Worm (Caenorhabditis elegans) whole organism, young adult: Measurements from ENCODE around the gene dmd-4.
A peak's percentile ranks its signal among the peaks of the same experiment; 100 is the strongest.

ENCODE experiments used
- C06A6.2 ChIP-seq: fragments of 200-800 bp; sonication (Bioruptor generic); conservative IDR thresholded peaks from 2 replicates; pipeline ENCODE4 v1.3.6; 2022; ENCODE audit warnings: missing genetic modification characterization, missing compliant biosample characterization
- F10E7.11 ChIP-seq: sonication (generic microtip); optimal IDR thresholded peaks from 2 replicates; lab custom pipeline; 2017; ENCODE audit warnings: mild to moderate bottlenecking, missing genetic modification characterization, moderate library complexity, missing compliant biosample characterization
- F37B4.10 ChIP-seq: fragments of 200-800 bp; sonication (Bioruptor generic); IDR thresholded peaks from 2 replicates; pipeline ENCODE4 v1.3.6; 2022; ENCODE audit warnings: missing genetic modification characterization, missing compliant biosample characterization
- F49E8.2 ChIP-seq: sonication (generic microtip); optimal IDR thresholded peaks from 3 replicates; lab custom pipeline; 2017; ENCODE audit warnings: missing genetic modification characterization, mild to moderate bottlenecking, missing compliant biosample characterization, antibody characterized with exemption, moderate library complexity; ENCODE audit not compliant: insufficient read depth
- F55B11.4 ChIP-seq: sonication (generic microtip); optimal IDR thresholded peaks from 2 replicates; lab custom pipeline; 2016; ENCODE audit warnings: missing compliant biosample characterization, missing genetic modification characterization, borderline replicate concordance; ENCODE audit not compliant: insufficient read depth
- T26A5.8 ChIP-seq: sonication (generic microtip); optimal IDR thresholded peaks from 2 replicates; lab custom pipeline; 2016; ENCODE audit warnings: missing genetic modification characterization, missing compliant biosample characterization
- Y56A3A.18 ChIP-seq: fragments of 200-800 bp; sonication (Bioruptor generic); IDR thresholded peaks from 2 replicates; pipeline ENCODE4 v1.3.6; 2022; ENCODE audit warnings: missing genetic modification reagents, missing genetic modification characterization, missing compliant biosample characterization
- ZK185.1 ChIP-seq: sonication (generic microtip); optimal IDR thresholded peaks from 2 replicates; lab custom pipeline; 2016; ENCODE audit warnings: mild to moderate bottlenecking, missing genetic modification characterization, missing compliant biosample characterization; ENCODE audit not compliant: poor library complexity, severe bottlenecking
- athp-1 ChIP-seq: sonication (generic microtip); optimal IDR thresholded peaks from 2 replicates; lab custom pipeline; 2017; ENCODE audit warnings: mild to moderate bottlenecking, missing genetic modification characterization, missing compliant biosample characterization
- attf-3 ChIP-seq: fragments of 200-800 bp; sonication (Bioruptor generic); conservative IDR thresholded peaks from 2 replicates; pipeline ENCODE4 v1.3.6; 2022; ENCODE audit warnings: missing genetic modification reagents, missing genetic modification characterization, missing compliant biosample characterization
- bed-1 ChIP-seq: fragments of 200-800 bp; sonication (Bioruptor generic); IDR thresholded peaks from 2 replicates; pipeline ENCODE4 v1.3.6; 2022; ENCODE audit warnings: missing genetic modification reagents, missing genetic modification characterization, missing compliant biosample characterization
- ceh-100 ChIP-seq: fragments of 200-800 bp; sonication (Bioruptor generic); IDR thresholded peaks from 2 replicates; pipeline ENCODE4 v1.3.6; 2022; ENCODE audit warnings: missing genetic modification reagents, missing genetic modification characterization, missing compliant biosample characterization
- ceh-79 ChIP-seq: sonication (generic microtip); optimal IDR thresholded peaks from 2 replicates; lab custom pipeline; 2017; ENCODE audit warnings: mild to moderate bottlenecking, missing genetic modification characterization, missing compliant biosample characterization
- die-1 ChIP-seq: sonication (generic microtip); optimal IDR thresholded peaks from 2 replicates; lab custom pipeline; 2016; ENCODE audit warnings: missing genotype, mild to moderate bottlenecking, missing genetic modification characterization, missing compliant biosample characterization
- dox-1 ChIP-seq: fragments of 200-800 bp; sonication (Bioruptor generic); IDR thresholded peaks from 2 replicates; pipeline ENCODE4 v1.3.6; 2022; ENCODE audit warnings: missing genetic modification reagents, missing genetic modification characterization, missing compliant biosample characterization
- efl-1 ChIP-seq: fragments of 150-350 bp; optimal IDR thresholded peaks from 2 replicates; lab custom pipeline; 2014; ENCODE audit warnings: missing biosample characterization, missing genetic modification reagents, missing genetic modification characterization
- egl-18 ChIP-seq: fragments of 200-800 bp; sonication (Bioruptor generic); IDR thresholded peaks from 2 replicates; pipeline ENCODE4 v1.3.6; 2022; ENCODE audit warnings: missing genetic modification reagents, missing genetic modification characterization, missing compliant biosample characterization
- egl-44 ChIP-seq: fragments of 200-800 bp; sonication (Bioruptor generic); IDR thresholded peaks from 2 replicates; pipeline ENCODE4 v1.3.6; 2022; ENCODE audit warnings: missing genetic modification reagents, missing genetic modification characterization, missing compliant biosample characterization
- fkh-3 ChIP-seq: sonication (generic microtip); optimal IDR thresholded peaks from 2 replicates; lab custom pipeline; 2016; ENCODE audit warnings: mild to moderate bottlenecking, missing genetic modification characterization, missing compliant biosample characterization
- let-526 ChIP-seq: fragments of 200-800 bp; sonication (Bioruptor generic); IDR thresholded peaks from 2 replicates; pipeline ENCODE4 v1.3.6; 2022; ENCODE audit warnings: missing genetic modification reagents, missing genetic modification characterization, missing compliant biosample characterization
- madf-3 ChIP-seq: fragments of 200-800 bp; sonication (Bioruptor generic); IDR thresholded peaks from 2 replicates; pipeline ENCODE4 v1.3.6; 2022; ENCODE audit warnings: missing genetic modification reagents, missing genetic modification characterization, missing compliant biosample characterization
- nfya-2 ChIP-seq: fragments of 200-800 bp; sonication (Bioruptor generic); IDR thresholded peaks from 2 replicates; pipeline ENCODE4 v1.3.6; 2022; ENCODE audit warnings: missing genetic modification reagents, missing genetic modification characterization, missing compliant biosample characterization
- nfyb-1 ChIP-seq: fragments of 200-800 bp; sonication (Bioruptor generic); IDR thresholded peaks from 2 replicates; pipeline ENCODE4 v1.3.6; 2022; ENCODE audit warnings: missing genetic modification reagents, missing genetic modification characterization, missing compliant biosample characterization
- nhr-179 ChIP-seq: sonication (generic microtip); optimal IDR thresholded peaks from 2 replicates; lab custom pipeline; 2016; ENCODE audit warnings: mild to moderate bottlenecking, missing genetic modification characterization, missing compliant biosample characterization
- nhr-90 ChIP-seq: sonication (generic microtip); optimal IDR thresholded peaks from 2 replicates; lab custom pipeline; 2016; ENCODE audit warnings: missing genotype, mild to moderate bottlenecking, missing genetic modification characterization, missing compliant biosample characterization
- pbrm-1 ChIP-seq: fragments of 200-800 bp; sonication (Bioruptor generic); IDR thresholded peaks from 2 replicates; pipeline ENCODE4 v1.3.6; 2022; ENCODE audit warnings: missing genetic modification reagents, missing genetic modification characterization, missing compliant biosample characterization
- rec-8 ChIP-seq, 2 experiments: sonication (generic microtip); optimal IDR thresholded peaks; 2 replicates each; lab custom pipeline; 2016; ENCODE audit warnings: mild to moderate bottlenecking in 2 of 2, missing genetic modification characterization in 2 of 2, missing genetic modification reagents in 2 of 2, missing genotype in 2 of 2, missing biosample characterization in 1 of 2, missing compliant biosample characterization in 1 of 2, moderate library complexity in 1 of 2
- sdz-38 ChIP-seq: sonication (generic microtip); optimal IDR thresholded peaks from 2 replicates; lab custom pipeline; 2016; ENCODE audit warnings: missing genotype, missing genetic modification characterization, missing compliant biosample characterization
- sea-2 ChIP-seq: fragments of 200-800 bp; sonication (Bioruptor generic); IDR thresholded peaks from 2 replicates; pipeline ENCODE4 v1.3.6; 2022; ENCODE audit warnings: missing genetic modification characterization, missing compliant biosample characterization
- snpc-1.1 ChIP-seq: sonication (generic microtip); optimal IDR thresholded peaks from 2 replicates; lab custom pipeline; 2017; ENCODE audit warnings: missing genetic modification characterization, mild to moderate bottlenecking, missing compliant biosample characterization, antibody characterized with exemption, moderate library complexity, missing genotype, missing genetic modification reagents; ENCODE audit not compliant: insufficient read depth
- snpc-4 ChIP-seq, 5 experiments: fragments of 150-350 bp in 1 of 5; sonication (generic microtip) in 4 of 5; optimal IDR thresholded peaks; 2 replicates each; lab custom pipeline; 2014 to 2018; ENCODE audit warnings: missing genetic modification characterization in 5 of 5, missing biosample characterization in 3 of 5, antibody characterized with exemption in 2 of 5, mild to moderate bottlenecking in 2 of 5, missing compliant biosample characterization in 2 of 5, missing genotype in 2 of 5, moderate library complexity in 2 of 5, missing genetic modification reagents in 1 of 5
- tbx-9 ChIP-seq: sonication (generic microtip); optimal IDR thresholded peaks from 2 replicates; lab custom pipeline; 2016; ENCODE audit warnings: borderline replicate concordance, missing genetic modification characterization, inconsistent platforms, missing compliant biosample characterization
- tlf-1 ChIP-seq: fragments of 200-800 bp; sonication (Bioruptor generic); optimal IDR thresholded peaks from 2 replicates; lab custom pipeline; 2018; ENCODE audit warnings: mild to moderate bottlenecking, missing genetic modification characterization, missing compliant biosample characterization
- zim-3 ChIP-seq: sonication (generic microtip); optimal IDR thresholded peaks from 2 replicates; lab custom pipeline; 2017; ENCODE audit warnings: mild to moderate bottlenecking, missing genetic modification characterization, moderate library complexity, missing compliant biosample characterization
- ztf-26 ChIP-seq: sonication (generic microtip); optimal IDR thresholded peaks from 2 replicates; lab custom pipeline; 2017; ENCODE audit warnings: missing genetic modification characterization, missing compliant biosample characterization
- ztf-3 ChIP-seq: fragments of 200-800 bp; sonication (Bioruptor generic); optimal IDR thresholded peaks from 2 replicates; lab custom pipeline; 2018; ENCODE audit warnings: mild to moderate bottlenecking, missing genetic modification characterization, missing compliant biosample characterization

dmd-4 gene

ce11 chrX:14905161-14905560 lies 43.5 kb upstream of the dmd-4 start, which contains the start of gene hex-5 (continued):
- TF ChIP-seq ceh-100 (GFP tag; lab: Robert Waterston, UW) (no peak), dox-1 (GFP tag; lab: Robert Waterston, UW) (no peak)

ce11 chrX:14903424-14903823 lies 41.8 kb upstream of the dmd-4 start:
- TF ChIP-seq bed-1 (GFP tag; lab: Robert Waterston, UW), result no peak
- TF ChIP-seq pbrm-1 (GFP tag; lab: Robert Waterston, UW), result no peak

- TF ChIP-seq fkh-3 (tag; lab: Kevin White, UChicago) (no peak), madf-3 (GFP tag; lab: Robert Waterston, UW) (no peak), C06A6.2 (GFP tag; lab: Robert Waterston, UW) (no peak), nfyb-1 (GFP tag; lab: Robert Waterston, UW) (no peak), rec-8 (tag; optimal IDR thresholded peaks at IDR 0.05; lab: Kevin White, UChicago) (no peak), F10E7.11 (tag; lab: Kevin White, UChicago) (no peak)
Observed at ce11 chrX:14900487-14900886, 38.8 kb upstream of the dmd-4 start.

ce11 chrX:14898205-14898604 lies 36.6 kb upstream of the dmd-4 start, which contains the start of gene lips-8:
TSS of gene lips-8 (plus strand) at chrX:14898505.
- no peak for TF ChIP-seq F55B11.4 (tag; lab: Kevin White, UChicago)
- TF ChIP-seq egl-18 (GFP tag; lab: Robert Waterston, UW), result no peak
- no peak for TF ChIP-seq nhr-179 (tag; lab: Kevin White, UChicago)
- TF ChIP-seq athp-1 (tag; lab: Kevin White, UChicago), result no peak
- no peak for TF ChIP-seq efl-1
- no peak for TF ChIP-seq ceh-79
- no peak for TF ChIP-seq sdz-38 (tag; lab: Kevin White, UChicago)
- TF ChIP-seq Y56A3A.18 (GFP tag; lab: Robert Waterston, UW), result no peak
- no peak for TF ChIP-seq F49E8.2 (tag; lab: Kevin White, UChicago)
- no peak for TF ChIP-seq egl-44 (GFP tag; lab: Robert Waterston, UW)
- no peak for TF ChIP-seq ztf-26 (tag; lab: Kevin White, UChicago)
- TF ChIP-seq attf-3 (GFP tag; lab: Robert Waterston, UW), result no peak
- no peak for TF ChIP-seq ztf-3 (GFP tag; lab: Kevin White, UChicago)
- TF ChIP-seq zim-3, result no peak
- no peak for TF ChIP-seq tbx-9 (tag; lab: Kevin White, UChicago)
- TF ChIP-seq tlf-1 (GFP tag; lab: Kevin White, UChicago), result no peak
- no peak for TF ChIP-seq F37B4.10

- no peak for TF ChIP-seq let-526 (GFP tag; lab: Robert Waterston, UW)
- no peak for TF ChIP-seq ZK185.1 (tag; lab: Kevin White, UChicago)
- TF ChIP-seq snpc-1.1 (tag; lab: Kevin White, UChicago), result peak; percentile 76
- TF ChIP-seq F10E7.11 (tag; lab: Kevin White, UChicago), result no peak
- no peak for TF ChIP-seq die-1 (tag; lab: Kevin White, UChicago)
- no peak for TF ChIP-seq snpc-4 (GFP tag; optimal IDR thresholded peaks at IDR 0.05; lab: Kevin White, UChicago)
- TF ChIP-seq snpc-4 (tag; optimal IDR thresholded peaks at IDR 0.05; lab: Kevin White, UChicago), result peak in 2 of 4 experiments; percentile 85 to 89
- TF ChIP-seq T26A5.8 (tag; lab: Kevin White, UChicago), result no peak
- TF ChIP-seq sea-2 (GFP tag; lab: Robert Waterston, UW), result no peak
- TF ChIP-seq nfya-2 (GFP tag; lab: Robert Waterston, UW), result no peak
- TF ChIP-seq nhr-90, result no peak
- no peak for TF ChIP-seq pbrm-1 (GFP tag; lab: Robert Waterston, UW)
Observed at ce11 chrX:14897192-14897591, 35.5 kb upstream of the dmd-4 start.
